Worm (Caenorhabditis elegans) whole organism, young adult: ENCODE data around the gene mec-7.

ENCODE experiments used
- B0035.1 ChIP-seq: sonication (generic microtip); optimal IDR thresholded peaks from 2 replicates; lab custom pipeline; 2016; ENCODE audit warnings: missing genetic modification characterization, mild to moderate bottlenecking, missing compliant biosample characterization, missing genotype, missing genetic modification reagents
- D2030.7 ChIP-seq: fragments of 200-800 bp; sonication (Bioruptor generic); IDR thresholded peaks from 2 replicates; pipeline ENCODE4 v1.3.6; 2022; ENCODE audit warnings: missing genetic modification reagents, missing genetic modification characterization, missing compliant biosample characterization
- F23B12.7 ChIP-seq: sonication (generic microtip); optimal IDR thresholded peaks from 2 replicates; lab custom pipeline; 2017; ENCODE audit warnings: missing genetic modification characterization, mild to moderate bottlenecking, missing compliant biosample characterization, antibody characterized with exemption, moderate library complexity; ENCODE audit not compliant: insufficient read depth
- F49E8.2 ChIP-seq: sonication (generic microtip); optimal IDR thresholded peaks from 3 replicates; lab custom pipeline; 2017; ENCODE audit warnings: missing genetic modification characterization, mild to moderate bottlenecking, missing compliant biosample characterization, antibody characterized with exemption, moderate library complexity; ENCODE audit not compliant: insufficient read depth
- T26A5.8 ChIP-seq: sonication (generic microtip); optimal IDR thresholded peaks from 2 replicates; lab custom pipeline; 2016; ENCODE audit warnings: missing genetic modification characterization, missing compliant biosample characterization
- Y53G8AR.9 ChIP-seq: fragments of 200-800 bp; sonication (Bioruptor generic); conservative IDR thresholded peaks from 2 replicates; pipeline ENCODE4 v1.3.6; 2022; ENCODE audit warnings: missing genetic modification reagents, missing genetic modification characterization, missing compliant biosample characterization
- akir-1 ChIP-seq: fragments of 200-800 bp; sonication (Bioruptor generic); optimal IDR thresholded peaks from 2 replicates; lab custom pipeline; 2018; ENCODE audit warnings: mild to moderate bottlenecking, missing genetic modification characterization, moderate library complexity, missing compliant biosample characterization
- ama-1 ChIP-seq, 3 experiments: fragments of 150-350 bp in 1 of 3; sonication (generic microtip) in 2 of 3; optimal IDR thresholded peaks; 2 replicates each; lab custom pipeline; 2014 to 2018; ENCODE audit warnings: missing biosample characterization in 2 of 3, missing genetic modification characterization in 2 of 3, missing genetic modification reagents in 2 of 3
- aptf-3 ChIP-seq: fragments of 200-800 bp; sonication (Bioruptor generic); IDR thresholded peaks from 2 replicates; pipeline ENCODE4 v1.3.6; 2022; ENCODE audit warnings: missing genetic modification characterization, missing compliant biosample characterization
- atf-7 ChIP-seq: sonication (generic microtip); optimal IDR thresholded peaks from 2 replicates; lab custom pipeline; 2017; ENCODE audit warnings: mild to moderate bottlenecking, missing genetic modification characterization, missing compliant biosample characterization
- cebp-1 ChIP-seq, 2 experiments: fragments of 200-800 bp in 1 of 2; sonication (Bioruptor generic) in 1 of 2; sonication (generic microtip) in 1 of 2; IDR thresholded peaks in 1 of 2; optimal IDR thresholded peaks in 1 of 2; 2 replicates each; pipeline versions ENCODE4 v1.3.6 to Lab custom; 2017 to 2022; ENCODE audit warnings: missing compliant biosample characterization in 2 of 2, missing genetic modification characterization in 2 of 2, mild to moderate bottlenecking in 1 of 2, missing genetic modification reagents in 1 of 2, moderate library complexity in 1 of 2
- ceh-79 ChIP-seq: sonication (generic microtip); optimal IDR thresholded peaks from 2 replicates; lab custom pipeline; 2017; ENCODE audit warnings: mild to moderate bottlenecking, missing genetic modification characterization, missing compliant biosample characterization
- die-1 ChIP-seq: sonication (generic microtip); optimal IDR thresholded peaks from 2 replicates; lab custom pipeline; 2016; ENCODE audit warnings: missing genotype, mild to moderate bottlenecking, missing genetic modification characterization, missing compliant biosample characterization
- dox-1 ChIP-seq: fragments of 200-800 bp; sonication (Bioruptor generic); IDR thresholded peaks from 2 replicates; pipeline ENCODE4 v1.3.6; 2022; ENCODE audit warnings: missing genetic modification reagents, missing genetic modification characterization, missing compliant biosample characterization
- egrh-3 ChIP-seq: fragments of 200-800 bp; sonication (Bioruptor generic); IDR thresholded peaks from 2 replicates; pipeline ENCODE4 v1.3.6; 2022; ENCODE audit warnings: missing genetic modification reagents, missing genetic modification characterization, missing compliant biosample characterization
- hlh-26 ChIP-seq: fragments of 200-800 bp; sonication (Bioruptor generic); conservative IDR thresholded peaks from 2 replicates; pipeline ENCODE4 v1.3.6; 2022; ENCODE audit warnings: missing genetic modification reagents, missing genetic modification characterization, missing compliant biosample characterization
- hmg-1.2 ChIP-seq: fragments of 200-800 bp; sonication (Bioruptor generic); IDR thresholded peaks from 2 replicates; pipeline ENCODE4 v1.3.6; 2022; ENCODE audit warnings: missing genetic modification reagents, missing genetic modification characterization, missing compliant biosample characterization
- hsf-1 ChIP-seq: fragments of 200-800 bp; sonication (Bioruptor generic); IDR thresholded peaks from 2 replicates; pipeline ENCODE4 v1.3.6; 2022; ENCODE audit warnings: missing genetic modification reagents, missing genetic modification characterization, missing compliant biosample characterization
- let-526 ChIP-seq: fragments of 200-800 bp; sonication (Bioruptor generic); IDR thresholded peaks from 2 replicates; pipeline ENCODE4 v1.3.6; 2022; ENCODE audit warnings: missing genetic modification reagents, missing genetic modification characterization, missing compliant biosample characterization
- lsy-27 ChIP-seq: sonication (generic microtip); optimal IDR thresholded peaks from 2 replicates; lab custom pipeline; 2017; ENCODE audit warnings: missing genetic modification characterization, mild to moderate bottlenecking, missing compliant biosample characterization, antibody characterized with exemption, missing genotype, borderline replicate concordance; ENCODE audit not compliant: insufficient read depth
- madf-6 ChIP-seq: fragments of 200-800 bp; sonication (Bioruptor generic); IDR thresholded peaks from 2 replicates; pipeline ENCODE4 v1.3.6; 2022; ENCODE audit warnings: missing genetic modification reagents, missing genetic modification characterization, missing compliant biosample characterization
- mel-28 ChIP-seq: sonication (generic microtip); optimal IDR thresholded peaks from 2 replicates; lab custom pipeline; 2016; ENCODE audit warnings: borderline replicate concordance, mild to moderate bottlenecking, missing genetic modification characterization, missing compliant biosample characterization
- nfya-1 ChIP-seq: sonication (generic microtip); optimal IDR thresholded peaks from 2 replicates; lab custom pipeline; 2017; ENCODE audit warnings: antibody characterized with exemption, missing compliant biosample characterization, missing genetic modification characterization, borderline replicate concordance; ENCODE audit not compliant: insufficient read depth
- nhr-120 ChIP-seq: fragments of 200-800 bp; sonication (Bioruptor generic); IDR thresholded peaks from 2 replicates; pipeline ENCODE4 v1.3.6; 2022; ENCODE audit warnings: missing genetic modification characterization, missing compliant biosample characterization
- nhr-80 ChIP-seq: sonication (generic microtip); optimal IDR thresholded peaks from 2 replicates; lab custom pipeline; 2016; ENCODE audit warnings: missing genetic modification characterization, missing compliant biosample characterization
- pbrm-1 ChIP-seq: fragments of 200-800 bp; sonication (Bioruptor generic); IDR thresholded peaks from 2 replicates; pipeline ENCODE4 v1.3.6; 2022; ENCODE audit warnings: missing genetic modification reagents, missing genetic modification characterization, missing compliant biosample characterization
- snpc-4 ChIP-seq, 5 experiments: fragments of 150-350 bp in 1 of 5; sonication (generic microtip) in 4 of 5; optimal IDR thresholded peaks; 2 replicates each; lab custom pipeline; 2014 to 2018; ENCODE audit warnings: missing genetic modification characterization in 5 of 5, missing biosample characterization in 3 of 5, antibody characterized with exemption in 2 of 5, mild to moderate bottlenecking in 2 of 5, missing compliant biosample characterization in 2 of 5, missing genotype in 2 of 5, moderate library complexity in 2 of 5, missing genetic modification reagents in 1 of 5
- somi-1 ChIP-seq: fragments of 200-800 bp; sonication (Bioruptor generic); optimal IDR thresholded peaks from 2 replicates; lab custom pipeline; 2018; ENCODE audit warnings: mild to moderate bottlenecking, missing genetic modification characterization, missing compliant biosample characterization
- sptf-2 ChIP-seq: fragments of 200-800 bp; sonication (Bioruptor generic); optimal IDR thresholded peaks from 2 replicates; lab custom pipeline; 2018; ENCODE audit warnings: mild to moderate bottlenecking, missing genetic modification characterization, missing compliant biosample characterization
- tlf-1 ChIP-seq: fragments of 200-800 bp; sonication (Bioruptor generic); optimal IDR thresholded peaks from 2 replicates; lab custom pipeline; 2018; ENCODE audit warnings: mild to moderate bottlenecking, missing genetic modification characterization, missing compliant biosample characterization
- unc-62 ChIP-seq: fragments of 150-350 bp; optimal IDR thresholded peaks from 2 replicates; lab custom pipeline; 2014; ENCODE audit warnings: missing biosample characterization, missing genetic modification reagents, missing genetic modification characterization
- xnd-1 ChIP-seq: sonication (generic microtip); optimal IDR thresholded peaks from 2 replicates; lab custom pipeline; 2016; ENCODE audit warnings: missing genotype, missing genetic modification reagents, missing genetic modification characterization, missing compliant biosample characterization
- zfh-2 ChIP-seq: fragments of 200-800 bp; sonication (Bioruptor generic); conservative IDR thresholded peaks from 2 replicates; pipeline ENCODE4 v1.3.6; 2022; ENCODE audit warnings: missing genetic modification reagents, missing genetic modification characterization, missing compliant biosample characterization
- ztf-26 ChIP-seq: sonication (generic microtip); optimal IDR thresholded peaks from 2 replicates; lab custom pipeline; 2017; ENCODE audit warnings: missing genetic modification characterization, missing compliant biosample characterization

mec-7 gene

DNA sequence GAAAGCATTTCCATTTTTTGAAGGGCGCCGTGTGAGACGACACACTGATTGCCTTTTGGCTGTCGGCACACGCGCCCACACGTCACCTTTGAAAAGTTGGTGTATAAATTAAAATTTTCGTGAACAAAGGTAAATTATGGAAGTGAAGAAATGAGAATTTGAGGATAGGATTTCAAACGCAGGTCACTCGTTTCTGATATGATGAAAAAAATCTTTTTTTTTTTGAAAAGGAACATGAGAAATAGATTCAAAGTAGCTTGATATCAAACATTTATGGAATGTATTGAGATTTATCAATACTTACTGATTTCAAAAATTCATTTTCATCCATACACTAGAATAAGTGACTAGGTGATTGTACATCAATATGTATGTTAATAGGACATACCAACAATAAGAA lies 41.1 kb upstream of the mec-7 start:
- TF ChIP-seq sptf-2 = no peak
- TF ChIP-seq ztf-26 = no peak
- no peak for TF ChIP-seq hsf-1 (GFP tag; lab: Robert Waterston, UW)
- TF ChIP-seq atf-7 (tag; lab: Kevin White, UChicago) = no peak
- no peak for TF ChIP-seq F23B12.7 (tag; lab: Kevin White, UChicago)
- TF ChIP-seq mel-28 (tag; lab: Kevin White, UChicago) = no peak
- TF ChIP-seq tlf-1 = no peak
- TF ChIP-seq die-1 (tag; lab: Kevin White, UChicago) = no peak
- TF ChIP-seq Y53G8AR.9 (GFP tag; lab: Robert Waterston, UW) = no peak
- no peak for TF ChIP-seq nhr-120
- TF ChIP-seq snpc-4 (GFP tag; optimal IDR thresholded peaks at IDR 0.05; lab: Kevin White, UChicago) = no peak
- no peak for TF ChIP-seq snpc-4 (tag; optimal IDR thresholded peaks at IDR 0.05; lab: Kevin White, UChicago)
- no peak for TF ChIP-seq F49E8.2 (tag; lab: Kevin White, UChicago)
- no peak for TF ChIP-seq aptf-3 (GFP tag; lab: Robert Waterston, UW)
- TF ChIP-seq dox-1 (GFP tag; lab: Robert Waterston, UW) = no peak
- no peak for TF ChIP-seq unc-62 (GFP tag; lab: Kevin White, UChicago)
- no peak for TF ChIP-seq madf-6 (GFP tag; lab: Robert Waterston, UW)
- no peak for TF ChIP-seq hlh-26 (GFP tag; lab: Robert Waterston, UW)
- TF ChIP-seq xnd-1 (tag; lab: Kevin White, UChicago) = no peak
- TF ChIP-seq B0035.1 = no peak

DNA sequence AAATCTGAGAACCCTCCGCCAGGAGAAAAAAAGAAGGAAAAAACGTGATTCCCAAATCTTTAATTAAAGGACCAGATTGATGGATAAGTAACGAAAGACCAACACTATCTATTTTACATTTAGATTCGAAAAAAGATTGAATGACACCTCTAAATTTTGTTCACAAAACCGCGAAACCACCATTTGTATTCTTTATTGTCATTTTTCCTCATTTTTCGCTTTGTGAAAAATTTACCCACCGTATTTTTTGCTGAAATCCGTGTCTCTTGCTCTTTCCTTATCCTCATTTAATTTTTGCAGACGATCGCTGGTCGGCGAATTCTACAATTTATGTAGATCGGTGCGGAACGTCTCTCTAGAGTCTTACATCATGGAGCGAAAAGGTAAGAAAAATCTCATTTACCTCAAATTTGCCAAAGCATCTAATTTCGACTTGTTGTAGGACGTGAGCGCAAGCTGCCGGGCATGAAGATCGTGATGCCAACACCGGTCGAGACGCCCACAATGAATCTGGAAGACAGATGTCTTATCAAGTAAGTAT lies 40.0 kb upstream of the mec-7 start, which contains the start of the genes sek-1 and R03G5.6:
sek-1 (plus strand) TSS at position 301 of the 541 bp plus-strand sequence.
R03G5.6 (minus strand) TSS at position 491 of the 541 bp plus-strand sequence.
- TF ChIP-seq F49E8.2 (tag; lab: Kevin White, UChicago) (no peak), ama-1 (optimal IDR thresholded peaks at IDR 0.05; lab: Kevin White, UChicago) (no peak), ama-1 (GFP tag; optimal IDR thresholded peaks at IDR 0.05; lab: Kevin White, UChicago) (no peak)

DNA sequence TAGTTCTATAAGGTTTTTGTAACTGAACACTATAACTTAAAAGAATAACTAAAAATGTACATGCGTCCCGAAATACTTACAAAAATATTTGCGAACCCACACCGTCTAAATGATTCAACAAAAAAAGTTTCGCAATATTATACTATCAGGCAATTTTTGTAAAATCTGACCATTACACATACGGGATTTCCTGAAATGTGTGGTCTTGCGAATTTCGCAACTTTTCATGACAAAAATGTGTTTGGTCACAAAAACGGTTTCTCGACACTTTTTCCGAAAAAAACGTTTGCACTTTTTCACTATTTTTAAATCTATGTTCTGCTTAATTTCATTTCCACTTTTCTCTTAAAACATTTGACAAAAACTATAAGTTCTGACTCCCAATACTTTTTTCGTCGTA lies 38.7 kb upstream of the mec-7 start:
- TF ChIP-seq nfya-1 (tag; lab: Kevin White, UChicago) (no peak), let-526 (GFP tag; lab: Robert Waterston, UW) (no peak), cebp-1 (GFP tag; IDR thresholded peaks at IDR 0.05; lab: Robert Waterston, UW) (peak; percentile 31; the same call in 1 of the 2 replicates), cebp-1 (tag; optimal IDR thresholded peaks at IDR 0.05; lab: Kevin White, UChicago) (peak; percentile 83)

DNA sequence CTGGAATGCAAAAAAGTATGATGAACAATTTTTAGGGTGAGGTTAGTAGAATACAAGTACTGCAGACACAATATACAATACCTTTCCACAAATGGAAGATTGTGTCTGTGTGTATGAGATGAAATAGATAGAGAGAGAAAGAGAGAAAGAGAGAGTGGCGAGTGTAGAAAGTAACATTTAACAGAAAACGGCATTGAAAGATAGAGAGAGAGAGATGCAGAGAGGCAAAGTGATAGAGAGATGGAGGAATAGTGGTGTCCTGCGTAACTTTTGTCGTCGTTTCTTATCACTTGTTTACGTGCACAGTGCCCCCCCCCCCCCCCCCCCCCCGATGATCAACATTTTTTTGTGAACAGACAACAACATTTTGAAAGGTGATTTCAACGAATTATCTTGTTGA lies 38.3 kb upstream of the mec-7 start:
- TF ChIP-seq T26A5.8 (tag; lab: Kevin White, UChicago) (no peak), somi-1 (peak; percentile 19), lsy-27 (tag; lab: Kevin White, UChicago) (no peak), D2030.7 (GFP tag; lab: Robert Waterston, UW) (no peak), nhr-80 (tag; lab: Kevin White, UChicago) (peak; percentile 16), zfh-2 (peak; percentile 56), let-526 (GFP tag; lab: Robert Waterston, UW) (0 out of 2 replicates have a peak, but pooled peaks have one; percentile 38), B0035.1 (no peak), egrh-3 (peak; percentile 74), pbrm-1 (GFP tag; lab: Robert Waterston, UW) (no peak), ceh-79 (tag; lab: Kevin White, UChicago) (no peak), akir-1 (GFP tag; lab: Kevin White, UChicago) (no peak), hmg-1.2 (peak; percentile 57; the same call in 1 of the 2 replicates), dox-1 (GFP tag; lab: Robert Waterston, UW) (peak; percentile 55)
